Worm (Caenorhabditis elegans) whole organism, early embryonic: ENCODE measurements around the gene mfsd-10.

Experiments
- flt-1 ChIP-seq: fragments of 200-800 bp; sonication (Bioruptor generic); IDR thresholded peaks from 2 replicates; pipeline ENCODE4 v1.3.6; 2022; ENCODE audit warnings: missing genetic modification characterization, missing compliant biosample characterization
- pes-1 ChIP-seq: fragments of 200-800 bp; sonication (Bioruptor generic); IDR thresholded peaks from 2 replicates; pipeline ENCODE4 v1.3.6; 2022; ENCODE audit warnings: missing genetic modification reagents, missing genetic modification characterization, missing compliant biosample characterization
- tbx-37 ChIP-seq: fragments of 200-800 bp; sonication (Bioruptor generic); conservative IDR thresholded peaks from 2 replicates; pipeline ENCODE4 v1.3.6; 2022; ENCODE audit warnings: missing genetic modification reagents, missing genetic modification characterization, missing compliant biosample characterization

ce11 chrX:17417505-17418004 is 49.1 kb upstream of the mfsd-10 start:
- no peak for TF ChIP-seq tbx-37 (GFP tag; lab: Robert Waterston, UW)
- TF ChIP-seq pes-1 (GFP tag; lab: Robert Waterston, UW) = no peak
- TF ChIP-seq flt-1 = no peak
